Worm (Caenorhabditis elegans): ENCODE results near the gene C03H5.4.

DNA sequence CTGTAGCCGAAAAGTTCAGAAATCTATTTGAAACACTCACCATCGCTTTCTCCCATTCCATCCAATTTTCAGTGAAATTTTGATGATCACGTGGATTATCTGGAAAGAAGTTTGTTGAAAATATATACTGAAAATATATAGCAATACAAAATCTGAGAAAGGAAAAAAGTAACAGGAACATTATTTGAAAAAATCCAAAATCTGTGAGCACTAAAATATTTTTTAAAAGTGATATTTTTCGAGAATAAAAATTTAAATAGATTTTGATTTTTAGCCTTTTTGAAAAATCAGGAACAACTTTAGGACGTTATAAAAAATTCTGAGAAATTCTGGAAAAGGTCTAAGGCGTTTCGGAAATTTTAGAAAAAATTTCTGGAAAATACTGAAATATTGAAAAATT is 18.1 kb upstream of the C03H5.4 start, which contains the start of gene dmsr-4:
- no peak for TF ChIP-seq cog-1 (tag; optimal IDR thresholded peaks at IDR 0.05)
- TF ChIP-seq flt-1 (GFP tag; IDR thresholded peaks at IDR 0.05) = no peak
- no peak for TF ChIP-seq med-1 (GFP tag; optimal IDR thresholded peaks at IDR 0.05; ENCODE audit: insufficient read depth)
- TF ChIP-seq klf-2 (GFP tag; conservative IDR thresholded peaks at IDR 0.05) = no peak
- no peak for TF ChIP-seq ztf-29 (GFP tag; IDR thresholded peaks at IDR 0.05)

Measured in whole organism, midembryonic.